Fruit fly (Drosophila melanogaster): Measurements from ENCODE around the gene Diedel3.

The Diedel3 gene

DNA sequence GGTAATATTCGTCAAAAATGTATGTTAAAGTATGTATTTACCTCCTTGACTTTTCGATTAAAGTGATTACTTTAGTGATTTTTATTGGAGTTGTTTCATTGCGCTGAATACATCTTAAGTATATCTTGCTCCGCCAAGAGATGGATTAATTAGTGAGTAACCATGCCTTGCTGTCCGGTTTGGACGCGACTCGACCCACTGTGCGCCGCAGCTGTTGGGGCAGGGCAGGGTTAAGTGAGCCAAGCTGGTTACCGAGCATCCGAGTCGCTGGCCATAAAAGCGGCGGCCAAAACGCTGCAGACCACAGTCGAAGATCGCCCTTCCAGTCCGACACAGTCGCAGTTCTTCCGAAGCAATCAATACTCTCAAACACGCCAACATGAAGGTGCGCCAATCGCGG lies 31.1 kb downstream of the Diedel3 start, which contains the start of gene CG14191:
TSS of gene CG14191 (plus strand) at position 301 of the 400 bp plus-strand sequence.
- TF ChIP-seq Dif (GFP tag; optimal IDR thresholded peaks at IDR 0.05; ENCODE audit: partially characterized antibody) (no peak), Myc (optimal IDR thresholded peaks at IDR 0.05) (no peak), h (GFP tag; optimal IDR thresholded peaks at IDR 0.05) (no peak), rgr (GFP tag; optimal IDR thresholded peaks at IDR 0.05) (no peak), brk (GFP tag; optimal IDR thresholded peaks at IDR 0.05) (no peak), Hr78 (GFP tag; optimal IDR thresholded peaks at IDR 0.05) (no peak), sv (GFP tag; optimal IDR thresholded peaks at IDR 0.05) (no peak), Vsx2 (GFP tag; optimal IDR thresholded peaks at IDR 0.05; ENCODE audit: partially characterized antibody) (no peak), usp (GFP tag; optimal IDR thresholded peaks at IDR 0.05) (no peak)

DNA sequence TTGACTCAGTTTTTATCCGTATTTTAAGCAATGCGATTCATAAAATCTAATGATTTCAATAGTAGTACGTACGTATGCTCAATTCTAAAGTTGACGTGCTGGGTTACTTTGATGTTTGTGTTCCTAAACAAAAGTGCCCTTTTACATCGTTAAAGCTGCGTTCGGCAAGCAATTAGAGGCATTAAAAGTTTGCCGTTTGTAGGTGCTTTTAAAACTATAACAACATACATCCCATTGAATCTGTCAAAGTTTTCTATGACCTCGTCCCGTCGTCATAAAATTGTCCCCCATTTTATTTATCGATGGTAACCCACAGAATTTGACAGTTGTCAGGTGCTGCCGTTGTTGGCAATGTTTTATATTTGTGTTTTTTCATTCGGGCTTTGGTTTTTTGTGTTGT lies 32.9 kb downstream of the Diedel3 start, which contains the start of gene CG7423:
TSS of gene CG7423 (minus strand) at position 101 of the 400 bp plus-strand sequence.
- TF ChIP-seq Abd-B (GFP tag; optimal IDR thresholded peaks at IDR 0.05) (no peak), woc (GFP tag; optimal IDR thresholded peaks at IDR 0.05) (no peak), psq (GFP tag; optimal IDR thresholded peaks at IDR 0.05) (no peak), pan (optimal IDR thresholded peaks at IDR 0.05) (no peak), rgr (GFP tag; optimal IDR thresholded peaks at IDR 0.05) (no peak), dsf (GFP tag; optimal IDR thresholded peaks at IDR 0.05; ENCODE audit: borderline replicate concordance) (no peak), ey (GFP tag; optimal IDR thresholded peaks at IDR 0.05) (no peak), CrebA (GFP tag; optimal IDR thresholded peaks at IDR 0.05; ENCODE audit: borderline replicate concordance) (no peak), Rel (GFP tag; optimal IDR thresholded peaks at IDR 0.05) (no peak), Rel (tag; optimal IDR thresholded peaks at IDR 0.05) (no peak), h (GFP tag; optimal IDR thresholded peaks at IDR 0.05) (no peak), dl (GFP tag; optimal IDR thresholded peaks at IDR 0.05; ENCODE audit: insufficient read depth in 1 of 2, partially characterized antibody in 2 of 2) (no peak), foxo (GFP tag; optimal IDR thresholded peaks at IDR 0.05) (no peak), Myc (optimal IDR thresholded peaks at IDR 0.05) (no peak), Dif (GFP tag; optimal IDR thresholded peaks at IDR 0.05; ENCODE audit: partially characterized antibody) (no peak), brk (GFP tag; optimal IDR thresholded peaks at IDR 0.05) (no peak)

DNA sequence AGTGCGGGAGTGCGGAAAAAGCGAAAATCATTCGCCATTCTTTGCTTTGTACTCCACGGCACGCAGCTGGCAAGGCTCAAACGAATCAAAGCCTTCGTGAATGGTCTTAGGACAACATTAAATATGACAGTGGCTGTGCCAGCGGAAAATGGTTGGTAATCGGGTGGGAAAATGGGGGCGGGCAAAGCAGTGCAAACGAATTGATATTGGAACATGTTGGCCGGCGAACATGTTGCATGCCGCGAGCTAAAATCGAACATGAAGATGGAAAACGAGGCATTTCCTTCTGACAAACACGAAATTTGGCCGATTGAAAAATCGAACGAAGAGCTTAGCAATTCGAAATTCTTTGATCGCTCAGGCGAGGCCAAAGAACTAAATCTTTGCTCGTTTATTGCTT lies 45.9 kb downstream of the Diedel3 start:
- TF ChIP-seq Vsx2 (GFP tag; optimal IDR thresholded peaks at IDR 0.05; ENCODE audit: partially characterized antibody) (no peak), Mio (GFP tag; optimal IDR thresholded peaks at IDR 0.05) (no peak), CG9705 (GFP tag; optimal IDR thresholded peaks at IDR 0.05) (no peak), rgr (GFP tag; optimal IDR thresholded peaks at IDR 0.05) (no peak), Dfd (GFP tag; optimal IDR thresholded peaks at IDR 0.05) (no peak), foxo (GFP tag; optimal IDR thresholded peaks at IDR 0.05) (no peak), fru (GFP tag; optimal IDR thresholded peaks at IDR 0.05) (no peak), br (GFP tag; optimal IDR thresholded peaks at IDR 0.05) (no peak), brk (GFP tag; optimal IDR thresholded peaks at IDR 0.05) (no peak), dsf (GFP tag; optimal IDR thresholded peaks at IDR 0.05; ENCODE audit: borderline replicate concordance) (no peak), woc (GFP tag; optimal IDR thresholded peaks at IDR 0.05) (no peak), CG32264 (GFP tag; optimal IDR thresholded peaks at IDR 0.05) (no peak)

All from whole organism, wandering third instar larva.